Fruit fly (Drosophila melanogaster): ENCODE results near the gene Idgf2.

- no peak for TF ChIP-seq tai (GFP tag; optimal IDR thresholded peaks at IDR 0.05)
- TF ChIP-seq OdsH (GFP tag; optimal IDR thresholded peaks at IDR 0.05), result peak; percentile 68
- TF ChIP-seq usp (GFP tag; optimal IDR thresholded peaks at IDR 0.05), result no peak
- peak; percentile 30 for TF ChIP-seq psq (GFP tag; optimal IDR thresholded peaks at IDR 0.05)
- no peak for TF ChIP-seq pan (optimal IDR thresholded peaks at IDR 0.05)
These were observed 9.2 kb upstream of the Idgf2 start for dm6 chr2L:16437945-16438344.

Measured in whole organism, wandering third instar larva.